Worm (Caenorhabditis elegans) whole organism, young adult: ENCODE data around the gene C49F5.7.

Experiments
- F49E8.2 ChIP-seq: sonication (generic microtip); optimal IDR thresholded peaks from 3 replicates; lab custom pipeline; 2017; ENCODE audit warnings: missing genetic modification characterization, mild to moderate bottlenecking, missing compliant biosample characterization, antibody characterized with exemption, moderate library complexity; ENCODE audit not compliant: insufficient read depth
- ama-1 ChIP-seq, 3 experiments: fragments of 150-350 bp in 1 of 3; sonication (generic microtip) in 2 of 3; optimal IDR thresholded peaks; 2 replicates each; lab custom pipeline; 2014 to 2018; ENCODE audit warnings: missing biosample characterization in 2 of 3, missing genetic modification characterization in 2 of 3, missing genetic modification reagents in 2 of 3
- aptf-3 ChIP-seq: fragments of 200-800 bp; sonication (Bioruptor generic); IDR thresholded peaks from 2 replicates; pipeline ENCODE4 v1.3.6; 2022; ENCODE audit warnings: missing genetic modification characterization, missing compliant biosample characterization
- die-1 ChIP-seq: sonication (generic microtip); optimal IDR thresholded peaks from 2 replicates; lab custom pipeline; 2016; ENCODE audit warnings: missing genotype, mild to moderate bottlenecking, missing genetic modification characterization, missing compliant biosample characterization
- him-1 ChIP-seq: sonication (generic microtip); optimal IDR thresholded peaks from 2 replicates; lab custom pipeline; 2016; ENCODE audit warnings: missing genotype, missing genetic modification reagents, missing genetic modification characterization, missing compliant biosample characterization
- hlh-12 ChIP-seq: sonication (generic microtip); optimal IDR thresholded peaks from 2 replicates; lab custom pipeline; 2016; ENCODE audit warnings: missing genetic modification characterization, missing compliant biosample characterization
- let-526 ChIP-seq: fragments of 200-800 bp; sonication (Bioruptor generic); IDR thresholded peaks from 2 replicates; pipeline ENCODE4 v1.3.6; 2022; ENCODE audit warnings: missing genetic modification reagents, missing genetic modification characterization, missing compliant biosample characterization
- pbrm-1 ChIP-seq: fragments of 200-800 bp; sonication (Bioruptor generic); IDR thresholded peaks from 2 replicates; pipeline ENCODE4 v1.3.6; 2022; ENCODE audit warnings: missing genetic modification reagents, missing genetic modification characterization, missing compliant biosample characterization
- sdz-38 ChIP-seq: sonication (generic microtip); optimal IDR thresholded peaks from 2 replicates; lab custom pipeline; 2016; ENCODE audit warnings: missing genotype, missing genetic modification characterization, missing compliant biosample characterization
- unc-130 ChIP-seq: sonication (generic microtip); optimal IDR thresholded peaks from 2 replicates; lab custom pipeline; 2016; ENCODE audit warnings: missing genetic modification reagents, missing genetic modification characterization, missing compliant biosample characterization
- ztf-26 ChIP-seq: sonication (generic microtip); optimal IDR thresholded peaks from 2 replicates; lab custom pipeline; 2017; ENCODE audit warnings: missing genetic modification characterization, missing compliant biosample characterization

DNA sequence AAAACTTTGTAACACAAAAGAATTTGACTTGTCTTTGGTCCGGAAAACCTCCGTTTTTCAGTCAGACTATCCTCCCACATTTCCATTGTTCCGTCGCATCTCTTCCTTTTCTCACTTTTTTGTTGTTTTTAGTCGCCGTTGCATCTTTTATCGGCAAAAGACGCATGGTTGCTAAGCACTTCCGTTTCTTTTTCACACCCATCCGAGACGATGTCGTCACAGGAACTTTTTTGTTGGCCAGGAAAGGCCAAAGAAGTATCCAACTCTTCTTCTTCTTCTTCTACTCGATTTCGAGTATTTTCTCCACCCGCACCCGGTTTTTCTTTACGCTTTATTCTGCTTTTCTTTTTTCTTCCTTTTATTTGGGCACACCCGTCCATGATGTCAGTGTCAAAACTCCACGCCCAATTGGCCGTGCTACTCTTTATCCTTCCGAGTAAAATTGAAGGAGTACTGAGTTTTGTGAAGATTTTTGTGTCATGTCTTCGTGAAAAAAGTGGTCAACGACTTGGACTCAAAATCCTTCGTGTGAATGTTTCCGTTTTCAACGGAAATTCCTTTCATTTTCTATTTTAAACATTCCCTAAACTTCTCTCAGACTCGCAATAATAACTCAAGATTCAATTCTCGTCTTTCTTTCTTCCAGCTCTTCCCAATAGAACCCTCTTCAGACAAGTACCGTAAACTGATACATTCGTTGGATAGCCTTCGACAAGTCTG, 30.6 kb downstream of the C49F5.7 start, which contains the start of gene B0198.2:
- TF ChIP-seq ama-1 (optimal IDR thresholded peaks at IDR 0.05; lab: Kevin White, UChicago) (no peak), ama-1 (GFP tag; optimal IDR thresholded peaks at IDR 0.05; lab: Kevin White, UChicago) (no peak), hlh-12 (no peak), pbrm-1 (GFP tag; lab: Robert Waterston, UW) (no peak), ztf-26 (tag; lab: Kevin White, UChicago) (no peak), F49E8.2 (tag; lab: Kevin White, UChicago) (no peak), him-1 (tag; lab: Kevin White, UChicago) (no peak), unc-130 (no peak), die-1 (tag; lab: Kevin White, UChicago) (no peak), sdz-38 (tag; lab: Kevin White, UChicago) (no peak), aptf-3 (GFP tag; lab: Robert Waterston, UW) (no peak), let-526 (GFP tag; lab: Robert Waterston, UW) (no peak)
